Fruit fly (Drosophila melanogaster) whole organism, embryonic: Measurements from ENCODE around the gene CG15528.

ENCODE experiments used
- BtbVII ChIP-seq: fragments of 200-800 bp; sonication (Bioruptor generic); optimal IDR thresholded peaks from 3 replicates; lab custom pipeline; 2017; ENCODE audit warnings: missing biosample characterization, mild to moderate bottlenecking, missing genetic modification characterization
- C15 ChIP-seq: fragments of 200-800 bp; sonication (Bioruptor generic); IDR thresholded peaks from 3 replicates; pipeline ENCODE4 v1.3.6; 2022; ENCODE audit warnings: missing biosample characterization, missing genetic modification characterization
- CG12236 ChIP-seq: fragments of 200-800 bp; sonication (Bioruptor generic); optimal IDR thresholded peaks from 2 replicates; lab custom pipeline; 2016; ENCODE audit warnings: missing biosample characterization, missing genetic modification characterization
- CG13894 ChIP-seq: fragments of 200-800 bp; sonication (Bioruptor generic); optimal IDR thresholded peaks from 3 replicates; lab custom pipeline; 2018; ENCODE audit warnings: missing biosample characterization, mild to moderate bottlenecking, missing genetic modification characterization, moderate library complexity
- CG14014 ChIP-seq: fragments of 200-800 bp; sonication (Bioruptor generic); IDR thresholded peaks from 2 replicates; pipeline ENCODE4 v1.3.6; 2022; ENCODE audit warnings: missing biosample characterization, missing genetic modification characterization
- CG15601 ChIP-seq: fragments of 200-800 bp; sonication (Bioruptor generic); optimal IDR thresholded peaks from 3 replicates; lab custom pipeline; 2019; ENCODE audit warnings: missing biosample characterization, mild to moderate bottlenecking, missing genetic modification characterization, moderate library complexity
- CG17186 ChIP-seq: fragments of 200-800 bp; sonication (Bioruptor generic); optimal IDR thresholded peaks from 3 replicates; lab custom pipeline; 2017; ENCODE audit warnings: missing biosample characterization, missing genetic modification reagents, missing genetic modification characterization
- CG17385 ChIP-seq: fragments of 200-800 bp; sonication (Bioruptor generic); optimal IDR thresholded peaks from 3 replicates; lab custom pipeline; 2018; ENCODE audit warnings: missing biosample characterization, mild to moderate bottlenecking, missing genetic modification characterization
- CG17829 ChIP-seq: fragments of 200-800 bp; optimal IDR thresholded peaks from 2 replicates; lab custom pipeline; 2019; ENCODE audit warnings: missing biosample characterization, mild to moderate bottlenecking, missing genetic modification characterization, moderate library complexity
- CG1792 ChIP-seq: fragments of 200-800 bp; sonication (Bioruptor generic); optimal IDR thresholded peaks from 2 replicates; lab custom pipeline; 2016; ENCODE audit warnings: missing biosample characterization, missing genetic modification characterization
- CG18262 ChIP-seq: fragments of 200-800 bp; optimal IDR thresholded peaks from 3 replicates; lab custom pipeline; 2019; ENCODE audit warnings: missing biosample characterization, mild to moderate bottlenecking, missing genetic modification characterization, moderate library complexity
- CG18619 ChIP-seq: fragments of 200-800 bp; sonication (Bioruptor generic); optimal IDR thresholded peaks from 3 replicates; lab custom pipeline; 2017; ENCODE audit warnings: missing biosample characterization, mild to moderate bottlenecking, missing genetic modification characterization
- CG2120 ChIP-seq: fragments of 200-800 bp; sonication (Bioruptor generic); optimal IDR thresholded peaks from 3 replicates; lab custom pipeline; 2016; ENCODE audit warnings: missing biosample characterization, missing genetic modification characterization
- CG33557 ChIP-seq: fragments of 200-800 bp; sonication (Bioruptor generic); optimal IDR thresholded peaks from 2 replicates; lab custom pipeline; 2019; ENCODE audit warnings: missing biosample characterization, mild to moderate bottlenecking, missing genetic modification characterization, moderate library complexity
- CG4282 ChIP-seq: fragments of 200-800 bp; sonication (Bioruptor generic); optimal IDR thresholded peaks from 2 replicates; lab custom pipeline; 2016; ENCODE audit warnings: missing biosample characterization, missing genetic modification characterization
- CG7786 ChIP-seq: fragments of 200-800 bp; sonication (Bioruptor generic); optimal IDR thresholded peaks from 2 replicates; lab custom pipeline; 2016; ENCODE audit warnings: missing biosample characterization, missing genetic modification characterization
- Chrac-16 ChIP-seq: fragments of 200-800 bp; sonication (Bioruptor generic); optimal IDR thresholded peaks from 3 replicates; lab custom pipeline; 2016; ENCODE audit warnings: missing biosample characterization, missing genetic modification characterization
- CoRest ChIP-seq: fragments of 200-800 bp; sonication (Bioruptor generic); optimal IDR thresholded peaks from 3 replicates; lab custom pipeline; 2018; ENCODE audit warnings: missing biosample characterization, mild to moderate bottlenecking, missing genetic modification characterization, moderate library complexity
- D ChIP-seq, 2 experiments: fragments of 200-800 bp in 1 of 2; fragments of >200 bp in 1 of 2; sonication (Bioruptor generic) in 1 of 2; optimal IDR thresholded peaks; 2 replicates in 1 of 2; 3 replicates in 1 of 2; lab custom pipeline; 2017; ENCODE audit warnings: mild to moderate bottlenecking in 1 of 2, missing biosample characterization in 1 of 2, missing genetic modification characterization in 1 of 2, missing genetic modification reagents in 1 of 2
- Doc2 ChIP-seq: fragments of 200-800 bp; sonication (Bioruptor generic); IDR thresholded peaks from 2 replicates; pipeline ENCODE4 v1.3.6; 2022; ENCODE audit warnings: missing biosample characterization, missing genetic modification characterization
- HLH4C ChIP-seq: fragments of 200-800 bp; sonication (Bioruptor generic); IDR thresholded peaks from 3 replicates; pipeline ENCODE4 v1.3.6; 2022; ENCODE audit warnings: missing biosample characterization, missing genetic modification characterization; ENCODE audit not compliant: partially characterized antibody
- Nf-YB ChIP-seq: fragments of 200-800 bp; sonication (Bioruptor generic); optimal IDR thresholded peaks from 3 replicates; lab custom pipeline; 2019; ENCODE audit warnings: missing biosample characterization, mild to moderate bottlenecking, missing genetic modification characterization, moderate library complexity
- Nf-YC ChIP-seq: fragments of 200-800 bp; optimal IDR thresholded peaks from 3 replicates; lab custom pipeline; 2019; ENCODE audit warnings: missing biosample characterization, mild to moderate bottlenecking, missing genetic modification characterization, moderate library complexity
- Ravus ChIP-seq: fragments of 200-800 bp; sonication (Bioruptor generic); IDR thresholded peaks from 2 replicates; pipeline ENCODE4 v1.3.6; 2022; ENCODE audit warnings: missing biosample characterization, missing genetic modification characterization
- Rx ChIP-seq: fragments of 200-800 bp; sonication (Bioruptor generic); IDR thresholded peaks from 2 replicates; pipeline ENCODE4 v1.3.6; 2022; ENCODE audit warnings: missing biosample characterization, missing genetic modification characterization
- Sox100B ChIP-seq: fragments of 200-800 bp; sonication (Bioruptor generic); optimal IDR thresholded peaks from 3 replicates; lab custom pipeline; 2018; ENCODE audit warnings: missing biosample characterization, mild to moderate bottlenecking, missing genetic modification characterization
- Sry-δ ChIP-seq: fragments of 200-800 bp; sonication (Bioruptor generic); optimal IDR thresholded peaks from 2 replicates; lab custom pipeline; 2016; ENCODE audit warnings: missing biosample characterization, missing genetic modification characterization
- TFAM ChIP-seq: fragments of 200-800 bp; sonication (Bioruptor generic); optimal IDR thresholded peaks from 2 replicates; lab custom pipeline; 2017; ENCODE audit warnings: missing biosample characterization, missing genetic modification characterization, inconsistent platforms
- Trl ChIP-seq, 3 experiments: fragments of >200 bp in 2 of 3; fragments of 200-800 bp in 1 of 3; sonication (Bioruptor generic) in 1 of 3; optimal IDR thresholded peaks; 2 replicates in 1 of 3; 3 replicates in 2 of 3; lab custom pipeline; 2016 to 2017; ENCODE audit warnings: missing biosample characterization in 1 of 3, missing genetic modification characterization in 1 of 3
- Usf ChIP-seq: fragments of 200-800 bp; sonication (Bioruptor generic); optimal IDR thresholded peaks from 2 replicates; lab custom pipeline; 2017; ENCODE audit warnings: missing genotype, missing biosample characterization, missing genetic modification characterization
- al ChIP-seq: fragments of 200-800 bp; sonication (Bioruptor generic); IDR thresholded peaks from 2 replicates; pipeline ENCODE4 v1.3.6; 2022; ENCODE audit warnings: missing biosample characterization, missing genetic modification characterization
- bsh ChIP-seq, 2 experiments: fragments of 200-800 bp; sonication (Bioruptor generic); optimal IDR thresholded peaks; 2 replicates each; lab custom pipeline; 2017 to 2018; ENCODE audit warnings: mild to moderate bottlenecking in 2 of 2, missing biosample characterization in 2 of 2, missing genetic modification characterization in 2 of 2, moderate library complexity in 1 of 2
- btn ChIP-seq: fragments of 200-800 bp; sonication (Bioruptor generic); optimal IDR thresholded peaks from 2 replicates; lab custom pipeline; 2016; ENCODE audit warnings: missing biosample characterization, missing genetic modification characterization
- cas ChIP-seq: fragments of 200-800 bp; sonication (Bioruptor generic); IDR thresholded peaks from 2 replicates; pipeline ENCODE4 v1.3.6; 2022; ENCODE audit warnings: missing biosample characterization, missing genetic modification characterization
- dati ChIP-seq: fragments of 200-800 bp; sonication (Bioruptor generic); IDR thresholded peaks from 2 replicates; pipeline ENCODE4 v1.3.6; 2022; ENCODE audit warnings: missing biosample characterization, missing genetic modification characterization
- ewg ChIP-seq: fragments of 200-800 bp; sonication (Bioruptor generic); optimal IDR thresholded peaks from 3 replicates; lab custom pipeline; 2017; ENCODE audit warnings: mild to moderate bottlenecking, missing biosample characterization, missing genetic modification reagents, missing genetic modification characterization
- fd102C ChIP-seq: fragments of 200-800 bp; sonication (Bioruptor generic); optimal IDR thresholded peaks from 2 replicates; lab custom pipeline; 2018; ENCODE audit warnings: missing biosample characterization, mild to moderate bottlenecking, missing genetic modification characterization, moderate library complexity
- hkb ChIP-seq, 2 experiments: fragments of 200-800 bp in 1 of 2; fragments of >200 bp in 1 of 2; sonication (Bioruptor generic) in 1 of 2; IDR thresholded peaks in 1 of 2; optimal IDR thresholded peaks in 1 of 2; 2 replicates each; pipeline versions ENCODE4 v1.3.6 to Lab custom; 2017 to 2022; ENCODE audit warnings: missing biosample characterization in 1 of 2, missing genetic modification characterization in 1 of 2
- lab ChIP-seq: fragments of 200-800 bp; sonication (Bioruptor generic); optimal IDR thresholded peaks from 3 replicates; lab custom pipeline; 2017; ENCODE audit warnings: missing biosample characterization, missing genetic modification characterization, mild to moderate bottlenecking, moderate library complexity, missing genetic modification reagents
- lola ChIP-seq, 3 experiments: fragments of >200 bp in 2 of 3; fragments of 200-800 bp in 1 of 3; sonication (Bioruptor generic) in 1 of 3; optimal IDR thresholded peaks; 2 replicates each; lab custom pipeline; 2017 to 2019; ENCODE audit warnings: missing biosample characterization in 3 of 3, missing genetic modification characterization in 3 of 3, mild to moderate bottlenecking in 1 of 3, moderate library complexity in 1 of 3
- mld ChIP-seq: fragments of 200-800 bp; sonication (Bioruptor generic); IDR thresholded peaks from 3 replicates; pipeline ENCODE4 v1.3.6; 2022; ENCODE audit warnings: missing biosample characterization, missing genetic modification characterization; ENCODE audit not compliant: partially characterized antibody
- onecut ChIP-seq: fragments of 200-800 bp; sonication (Bioruptor generic); IDR thresholded peaks from 2 replicates; pipeline ENCODE4 v1.3.6; 2022; ENCODE audit warnings: missing biosample characterization, missing genetic modification characterization
- sc ChIP-seq, 3 experiments: fragments of >200 bp in 2 of 3; fragments of 200-800 bp in 1 of 3; sonication (Bioruptor generic) in 1 of 3; optimal IDR thresholded peaks; 2 replicates in 2 of 3; 3 replicates in 1 of 3; lab custom pipeline; 2017; ENCODE audit warnings: mild to moderate bottlenecking in 1 of 3, missing biosample characterization in 1 of 3, missing genetic modification characterization in 1 of 3, missing genetic modification reagents in 1 of 3
- tin ChIP-seq: fragments of 200-800 bp; sonication (Bioruptor generic); optimal IDR thresholded peaks from 3 replicates; lab custom pipeline; 2016; ENCODE audit warnings: missing biosample characterization, missing genetic modification characterization
- ttk ChIP-seq: fragments of 200-800 bp; sonication (Bioruptor generic); IDR thresholded peaks from 2 replicates; pipeline ENCODE4 v2.1.2; 2022; ENCODE audit warnings: missing biosample characterization, missing genetic modification characterization
- wdn ChIP-seq: fragments of 200-800 bp; sonication (Bioruptor generic); IDR thresholded peaks from 2 replicates; pipeline ENCODE4 v1.3.6; 2022; ENCODE audit warnings: missing biosample characterization, missing genetic modification characterization

CG15528 gene

DNA sequence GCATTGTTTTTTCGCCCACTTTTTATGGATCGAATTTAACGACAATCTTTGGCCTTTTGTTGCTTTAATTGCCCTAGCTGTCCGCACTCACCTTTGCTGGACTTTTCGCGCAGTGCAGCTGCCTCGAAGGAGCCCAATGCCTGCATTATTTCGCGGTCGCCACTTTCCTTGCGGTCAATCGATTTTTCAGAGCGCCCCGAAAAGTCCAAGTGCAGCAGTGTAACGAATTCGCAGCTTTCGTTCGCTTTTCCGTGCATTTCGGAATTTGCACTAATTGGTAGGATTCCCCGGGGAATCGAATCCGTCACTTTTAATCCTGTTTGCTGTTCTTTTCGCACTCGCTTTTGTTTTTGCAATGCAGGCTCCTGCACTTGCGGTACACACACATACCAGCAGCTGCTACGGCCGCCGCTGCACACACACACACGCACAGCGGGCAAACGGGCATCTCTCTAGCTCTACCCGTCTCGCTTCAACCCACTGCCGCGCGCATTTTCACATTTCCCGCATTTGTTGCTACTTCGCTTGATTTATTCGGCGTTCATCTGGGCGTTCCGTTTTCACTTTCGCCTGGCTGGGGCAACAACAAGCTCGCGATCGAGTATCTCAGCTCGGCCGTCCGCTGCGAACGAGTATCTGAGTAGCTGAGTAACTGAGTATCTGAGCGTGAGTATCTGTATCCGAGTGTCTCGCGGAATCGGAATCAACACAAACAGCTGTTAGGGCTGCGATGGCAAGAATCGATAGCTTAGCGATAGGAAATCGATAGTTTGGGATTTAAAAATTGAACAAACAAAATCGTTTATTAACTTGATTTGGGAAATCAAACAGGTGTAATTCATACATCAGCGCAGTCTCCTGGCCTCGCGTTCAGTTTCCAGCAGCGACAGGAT is 30.1 kb downstream of the CG15528 start, which contains the start of gene Mgat2 (continued):
- TF ChIP-seq Rx (GFP tag; lab: Robert Waterston, UW) (0 out of 2 replicates have a peak, but pooled peaks have one; percentile 20), CG18262 (tag; lab: Kevin White, UChicago) (peak; percentile 30), HLH4C (GFP tag; lab: Robert Waterston, UW) (peak; percentile 80), Usf (no peak), BtbVII (GFP tag; lab: Kevin White, UChicago) (peak; percentile 63), CG17186 (GFP tag; lab: Kevin White, UChicago) (peak; percentile 24), Nf-YC (tag; lab: Kevin White, UChicago) (peak; percentile 55), mld (GFP tag; lab: Robert Waterston, UW) (peak; percentile 77; the same call in 2 of the 3 replicates), CG17385 (peak; percentile 20), bsh (GFP tag; optimal IDR thresholded peaks at IDR 0.05; lab: Kevin White, UChicago) (peak; percentile 18 to 61), C15 (GFP tag; lab: Robert Waterston, UW) (no peak), Sry-δ (GFP tag; lab: Kevin White, UChicago) (no peak), wdn (GFP tag; lab: Robert Waterston, UW) (no peak), sc (optimal IDR thresholded peaks at IDR 0.05; lab: Kevin White, UChicago) (no peak), sc (GFP tag; optimal IDR thresholded peaks at IDR 0.05; lab: Kevin White, UChicago) (no peak), CG4282 (GFP tag; lab: Kevin White, UChicago) (no peak), al (GFP tag; lab: Robert Waterston, UW) (no peak), Chrac-16 (no peak), CG33557 (GFP tag; lab: Kevin White, UChicago) (peak; percentile 85), CG14014 (no peak), Ravus (GFP tag; lab: Robert Waterston, UW) (no peak), tin (GFP tag; lab: Kevin White, UChicago) (no peak), btn (GFP tag; lab: Kevin White, UChicago) (no peak), dati (no peak), fd102C (GFP tag; lab: Kevin White, UChicago) (no peak), CoRest (no peak), CG1792 (no peak), Sox100B (GFP tag; lab: Kevin White, UChicago) (no peak), D (optimal IDR thresholded peaks at IDR 0.05; lab: Kevin White, UChicago) (no peak), D (GFP tag; optimal IDR thresholded peaks at IDR 0.05; lab: Kevin White, UChicago) (no peak), Trl (optimal IDR thresholded peaks at IDR 0.05; lab: Kevin White, UChicago) (peak; percentile 45 to 61), Trl (GFP tag; optimal IDR thresholded peaks at IDR 0.05; lab: Kevin White, UChicago) (peak; percentile 30), hkb (optimal IDR thresholded peaks at IDR 0.05; lab: Kevin White, UChicago) (no peak), hkb (GFP tag; IDR thresholded peaks at IDR 0.05; lab: Robert Waterston, UW) (peak; percentile 60; the same call in 1 of the 2 replicates), CG12236 (GFP tag; lab: Kevin White, UChicago) (peak; percentile 14), onecut (GFP tag; lab: Robert Waterston, UW) (peak; percentile 94), CG17829 (tag; lab: Kevin White, UChicago) (peak; percentile 71), lola (GFP tag; optimal IDR thresholded peaks at IDR 0.05; lab: Kevin White, UChicago) (peak in 1 of 3 experiments; percentile 8), CG7786 (GFP tag; lab: Kevin White, UChicago) (no peak), Doc2 (GFP tag; lab: Robert Waterston, UW) (no peak), TFAM (no peak), CG15601 (peak; percentile 71), Nf-YB (GFP tag; lab: Kevin White, UChicago) (peak; percentile 57), ewg (GFP tag; lab: Kevin White, UChicago) (no peak), CG18619 (GFP tag; lab: Kevin White, UChicago) (no peak), cas (GFP tag; lab: Robert Waterston, UW) (no peak), CG13894 (tag; lab: Kevin White, UChicago) (peak; percentile 48), ttk (GFP tag; lab: Robert Waterston, UW) (no peak), lab (peak; percentile 56), CG2120 (no peak)
